Worm (Caenorhabditis elegans) whole organism, dauer: ENCODE results near the gene lec-3.

Experiments
- unc-62 ChIP-seq: sonication (generic microtip); optimal IDR thresholded peaks from 2 replicates; lab custom pipeline; 2017; ENCODE audit warnings: missing biosample characterization, missing genetic modification reagents, missing genetic modification characterization

The lec-3 gene

DNA sequence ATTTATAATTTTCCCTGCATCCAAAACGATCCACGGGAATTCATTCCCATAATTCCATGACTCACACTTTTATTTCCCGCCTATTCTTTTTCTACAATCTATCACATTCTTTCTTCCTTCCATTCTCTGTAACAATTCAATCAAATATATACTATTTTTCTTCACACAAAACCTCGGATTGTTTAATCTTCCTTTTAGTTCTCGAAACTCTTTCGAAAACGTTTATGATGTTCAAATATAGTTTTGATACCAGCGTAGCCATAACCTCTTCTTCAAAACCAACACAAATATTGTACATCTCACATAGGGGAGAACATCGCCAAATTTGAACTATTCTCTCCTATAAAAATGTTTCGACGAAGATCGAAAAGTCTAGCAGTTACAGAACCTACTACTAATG is at the start of gene lec-3:
TSS of gene lec-3 (plus strand) at position 301 of the 400 bp plus-strand sequence.
- no peak for TF ChIP-seq unc-62

DNA sequence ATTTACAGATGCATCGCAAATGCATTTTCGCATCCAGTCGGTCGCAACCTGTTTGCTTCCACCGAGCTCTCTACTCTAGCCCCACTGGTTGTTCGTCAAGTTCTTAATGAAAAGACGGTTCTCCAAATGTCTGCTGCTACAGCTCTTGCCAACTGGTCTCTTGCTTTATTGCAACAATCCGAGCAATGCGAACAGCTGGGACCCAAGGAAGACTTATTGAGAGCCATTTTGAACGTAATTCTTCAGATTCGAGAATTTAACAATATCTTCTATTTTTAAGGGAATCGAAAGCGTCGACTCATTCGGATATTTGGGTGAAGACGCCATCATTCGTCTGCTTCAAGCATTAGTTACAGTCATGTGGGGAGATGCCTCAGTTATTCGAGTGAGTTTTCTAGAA is 47.7 kb upstream of the lec-3 start:
- no peak for TF ChIP-seq unc-62

DNA sequence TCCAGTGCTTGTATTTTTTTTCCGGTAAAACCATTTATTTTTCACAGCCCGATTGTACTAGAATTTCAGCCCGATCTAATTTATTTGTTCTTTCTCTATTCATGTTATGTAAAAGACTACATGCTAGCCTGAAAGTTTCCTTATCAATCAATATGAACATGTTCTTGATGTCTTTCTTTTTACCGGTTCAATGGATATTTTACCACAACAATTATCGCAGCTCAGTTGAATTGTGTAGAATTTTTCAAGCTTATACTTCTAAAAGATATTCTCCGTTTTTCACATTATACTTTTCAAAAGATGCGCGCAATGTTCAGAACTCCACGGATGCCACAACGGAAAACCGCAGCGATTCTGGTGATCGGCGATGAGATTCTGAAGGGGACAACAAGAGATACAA is 47.1 kb upstream of the lec-3 start, which contains the start of gene flad-1:
TSS of gene flad-1 (plus strand) at position 301 of the 400 bp plus-strand sequence.
- no peak for TF ChIP-seq unc-62

DNA sequence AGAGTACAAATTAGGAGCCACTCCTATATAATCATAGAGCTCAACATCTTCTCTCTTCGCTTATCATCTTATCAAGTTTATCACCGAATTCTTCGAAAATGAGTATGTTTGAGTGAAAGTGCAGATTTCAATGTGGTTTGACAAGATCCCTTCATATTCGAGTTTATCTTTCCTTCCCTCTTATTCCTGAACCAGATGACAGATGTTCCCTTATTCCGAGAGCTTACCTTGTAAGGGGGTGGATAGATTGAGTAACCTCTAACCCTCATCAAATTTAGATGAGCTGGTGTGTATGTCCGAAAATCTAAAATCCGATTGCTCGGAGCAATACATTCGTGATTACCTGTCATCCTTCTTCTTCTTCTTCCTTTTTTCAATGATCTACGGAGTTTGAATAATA is 42.2 kb upstream of the lec-3 start:
- TF ChIP-seq unc-62 = no peak

DNA sequence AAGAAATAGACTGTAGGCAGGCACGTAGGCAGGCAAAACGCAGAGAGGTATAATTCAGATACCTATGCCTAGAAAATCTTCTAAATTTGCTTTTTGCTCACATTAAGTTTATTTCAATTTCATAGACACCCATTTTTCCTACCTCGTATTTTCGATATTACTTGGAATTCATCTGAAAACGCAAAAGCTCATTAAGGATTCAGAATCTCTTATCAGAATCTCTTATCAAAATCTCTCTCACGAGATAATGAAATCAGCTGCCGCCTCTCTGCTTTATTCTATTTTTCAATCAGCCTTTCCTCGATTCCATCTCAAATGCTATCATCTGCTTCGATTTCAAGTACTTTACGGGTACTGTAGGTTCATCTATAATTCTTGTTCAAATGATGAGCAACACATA is 39.1 kb upstream of the lec-3 start:
- TF ChIP-seq unc-62 = no peak

DNA sequence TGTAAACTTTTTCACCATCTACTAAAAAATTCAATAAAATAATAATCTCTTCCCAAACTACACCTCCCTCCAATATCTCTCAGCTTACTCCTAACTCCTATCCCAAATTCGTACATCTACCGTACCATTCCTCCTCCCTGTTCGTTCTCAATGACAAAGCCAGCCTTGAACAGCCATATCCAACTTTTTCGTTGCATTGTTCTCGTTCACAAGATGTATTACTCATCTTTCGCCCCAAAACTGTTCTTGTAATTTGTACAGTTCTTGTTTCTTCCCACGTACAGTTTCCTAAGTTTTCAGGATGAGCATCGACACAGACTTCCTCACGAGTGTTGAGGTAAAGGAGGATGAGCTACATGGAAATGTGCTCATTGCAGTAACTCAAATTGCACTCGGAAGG is 36.0 kb upstream of the lec-3 start, which contains the start of gene egl-43:
TSS of gene egl-43 (plus strand) at position 301 of the 400 bp plus-strand sequence.
- TF ChIP-seq unc-62 = no peak

DNA sequence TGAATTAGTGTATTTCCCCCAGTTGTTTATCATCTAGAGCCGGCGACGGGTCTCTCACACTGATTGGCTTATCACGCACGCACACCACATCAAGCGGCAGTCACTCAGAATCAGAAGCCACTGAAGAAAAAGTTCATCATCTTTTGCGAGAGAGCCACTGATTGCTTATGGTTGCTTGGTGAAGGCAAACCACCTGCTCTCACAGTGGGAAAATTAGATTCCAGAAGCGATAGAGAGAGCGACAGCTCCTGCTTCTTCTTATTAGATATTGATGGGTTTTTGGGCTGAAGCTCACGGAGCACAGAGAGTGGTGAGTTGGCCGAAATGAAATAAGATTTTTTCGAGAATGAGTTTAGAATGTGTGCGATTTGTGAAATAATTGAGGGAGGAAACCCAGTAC is 34.8 kb upstream of the lec-3 start:
- TF ChIP-seq unc-62 = no peak

DNA sequence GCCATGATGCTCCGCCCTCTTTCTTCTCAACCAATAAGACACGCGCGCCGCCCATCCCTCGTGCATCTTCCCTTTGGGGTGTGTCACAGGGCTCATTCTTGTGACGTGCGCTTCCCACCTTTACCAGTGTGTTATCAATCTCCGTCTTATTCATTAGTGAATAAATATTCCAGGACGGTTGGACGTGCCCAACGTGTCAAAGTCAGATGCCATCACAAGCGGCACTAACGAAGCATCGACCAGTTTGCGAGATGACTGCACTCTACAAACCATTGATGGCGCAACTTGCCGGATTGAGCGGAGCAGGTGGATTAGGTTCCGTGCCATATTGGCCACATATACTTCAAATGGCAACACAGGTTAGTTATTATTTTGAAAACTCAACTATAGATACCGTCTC is 30.8 kb upstream of the lec-3 start:
- no peak for TF ChIP-seq unc-62

DNA sequence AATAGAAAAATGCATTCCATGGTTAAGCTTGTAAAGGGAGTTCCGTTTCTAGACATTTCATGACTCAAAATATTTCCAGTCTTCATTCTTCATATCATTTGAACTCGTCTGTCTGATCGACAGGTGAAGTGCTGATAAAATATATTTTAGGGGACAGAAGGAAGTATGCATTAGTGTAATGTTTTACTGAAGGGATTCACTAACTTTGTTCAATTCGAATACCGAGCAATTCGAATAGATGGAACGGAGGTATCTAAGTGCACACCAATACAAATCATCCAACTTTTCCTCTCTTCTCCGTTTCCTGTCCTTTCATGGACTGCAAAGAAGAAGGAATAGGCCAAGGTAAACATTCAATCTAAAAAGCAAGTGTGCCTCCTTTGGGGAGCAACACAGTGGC is 27.1 kb upstream of the lec-3 start:
- no peak for TF ChIP-seq unc-62

DNA sequence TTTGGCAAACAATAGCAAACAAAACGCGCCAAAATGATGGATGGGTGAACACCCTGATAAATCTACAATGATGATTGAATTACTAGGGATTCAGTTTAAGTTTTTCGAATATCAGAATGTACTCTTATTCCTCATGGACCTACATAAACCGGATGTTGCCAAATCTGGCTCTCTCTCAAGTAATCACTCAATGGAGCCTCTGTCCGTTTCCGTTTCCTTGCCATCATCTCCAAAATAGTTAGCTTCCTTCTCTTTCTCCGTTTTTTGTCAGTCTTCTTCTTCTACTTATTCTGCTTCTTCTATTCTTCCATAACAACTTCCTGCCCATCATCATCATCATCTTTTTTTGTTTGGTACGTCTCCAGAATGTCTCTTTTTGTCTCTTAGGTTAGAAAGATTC is 25.6 kb upstream of the lec-3 start:
- TF ChIP-seq unc-62 = no peak

DNA sequence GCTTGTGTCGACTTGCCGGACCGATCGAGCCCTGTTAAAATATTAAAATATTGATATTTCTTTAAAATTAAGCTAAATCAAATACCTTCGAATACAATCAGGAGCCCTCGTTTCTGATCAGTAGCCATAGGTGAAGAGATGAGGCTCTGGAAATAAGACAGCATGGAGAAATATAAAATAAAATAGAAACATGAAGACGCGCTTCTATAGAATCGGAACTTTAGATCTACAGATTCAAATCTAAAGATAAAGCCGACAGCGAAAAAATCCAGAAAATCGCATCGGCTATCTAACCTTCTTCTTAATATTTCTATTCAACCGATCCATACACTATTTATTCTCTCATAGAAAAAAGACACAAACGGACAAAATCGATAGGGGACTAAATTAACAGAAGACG is 24.0 kb upstream of the lec-3 start, which contains the start of gene dtmk-1:
TSS of gene dtmk-1 (minus strand) at position 146 of the 400 bp plus-strand sequence.
- TF ChIP-seq unc-62 = no peak

DNA sequence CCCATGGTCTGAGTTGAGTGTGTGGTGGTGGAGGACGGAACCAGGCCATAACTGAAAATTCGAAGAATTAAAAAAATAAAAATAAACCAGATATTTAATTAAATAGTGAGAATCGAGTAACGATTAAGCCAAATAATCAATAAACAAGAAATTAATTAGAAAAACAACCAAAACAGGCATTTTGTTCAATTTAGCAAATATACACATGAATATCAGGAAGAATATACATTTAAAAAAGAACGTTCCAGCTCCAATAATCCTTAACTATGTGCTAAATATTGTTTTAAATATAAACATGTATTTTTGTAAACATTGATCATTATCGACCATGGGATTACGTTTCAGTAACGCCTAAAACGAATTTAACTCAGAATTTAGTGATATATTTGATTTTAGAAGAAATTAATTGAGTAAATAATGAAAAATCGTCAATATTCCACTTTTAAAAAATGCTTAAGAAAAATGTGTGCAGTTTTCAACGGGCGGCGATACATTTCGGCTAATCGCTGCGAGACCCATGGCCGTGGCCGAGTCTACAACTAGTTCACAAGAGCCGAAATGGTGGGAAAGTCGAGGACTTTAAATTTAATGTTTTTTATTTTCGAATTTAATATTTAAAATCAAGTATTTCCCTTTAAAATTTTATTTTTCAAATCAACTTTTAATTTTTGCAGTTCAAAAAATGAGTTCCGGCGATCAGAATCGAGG is 22.8 kb upstream of the lec-3 start, which contains the start of the genes R53.4 and psf-1:
TSS of gene R53.4 (minus strand) at position 51 of the 708 bp plus-strand sequence.
TSS of gene psf-1 (plus strand) at position 675 of the 708 bp plus-strand sequence.
- no peak for TF ChIP-seq unc-62

DNA sequence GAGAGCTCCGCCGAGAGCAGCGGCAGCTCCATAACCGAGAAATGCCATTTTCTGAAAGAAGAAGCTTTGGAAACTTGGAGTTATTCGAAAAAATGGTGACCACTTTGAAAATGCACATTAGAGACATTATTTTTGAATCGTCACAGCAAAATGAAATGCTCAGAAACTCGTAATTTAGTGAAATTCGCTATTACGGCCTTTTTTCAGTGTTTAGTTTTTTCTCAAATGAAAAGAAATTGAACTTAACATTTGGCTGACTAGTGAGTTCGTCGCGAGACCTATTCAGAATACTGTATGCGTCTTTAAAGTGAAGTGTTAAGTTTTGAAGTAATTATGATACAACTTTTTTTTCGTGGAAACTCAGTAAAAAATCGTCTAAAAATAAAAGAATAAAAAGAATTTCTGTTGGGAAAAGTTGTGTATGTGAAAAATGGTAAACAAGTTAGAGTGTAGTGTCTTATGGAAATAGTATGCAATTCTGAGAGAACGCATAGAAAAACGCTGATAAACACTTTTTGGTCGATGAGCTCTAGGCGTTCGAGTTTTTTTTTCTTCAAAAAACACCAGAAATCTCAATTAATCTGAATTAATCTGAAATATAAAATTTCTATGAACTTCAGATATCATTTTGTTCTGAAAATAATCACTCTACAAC is 20.3 kb upstream of the lec-3 start, which contains the start of gene R53.5:
TSS of gene R53.5 (minus strand) at position 51 of the 655 bp plus-strand sequence.
- no peak for TF ChIP-seq unc-62

DNA sequence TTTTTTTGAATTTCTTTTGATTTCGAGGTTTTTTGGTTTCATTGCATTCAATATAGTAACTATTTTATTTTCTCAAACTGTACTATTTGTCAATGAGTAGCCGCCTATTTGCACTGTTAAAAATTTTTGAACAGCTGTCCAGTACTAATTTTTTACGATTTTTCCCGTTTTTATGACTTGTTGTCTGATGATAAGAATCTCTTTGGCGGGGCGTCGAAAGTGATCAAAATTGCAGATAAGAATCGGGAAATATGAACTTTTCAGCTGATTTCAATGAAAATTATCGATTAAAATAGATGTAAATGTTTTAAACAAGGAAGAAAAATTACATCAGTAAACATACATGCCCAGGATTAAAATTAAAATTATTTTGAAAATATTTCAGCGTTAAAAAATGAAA is 16.7 kb upstream of the lec-3 start:
- no peak for TF ChIP-seq unc-62

DNA sequence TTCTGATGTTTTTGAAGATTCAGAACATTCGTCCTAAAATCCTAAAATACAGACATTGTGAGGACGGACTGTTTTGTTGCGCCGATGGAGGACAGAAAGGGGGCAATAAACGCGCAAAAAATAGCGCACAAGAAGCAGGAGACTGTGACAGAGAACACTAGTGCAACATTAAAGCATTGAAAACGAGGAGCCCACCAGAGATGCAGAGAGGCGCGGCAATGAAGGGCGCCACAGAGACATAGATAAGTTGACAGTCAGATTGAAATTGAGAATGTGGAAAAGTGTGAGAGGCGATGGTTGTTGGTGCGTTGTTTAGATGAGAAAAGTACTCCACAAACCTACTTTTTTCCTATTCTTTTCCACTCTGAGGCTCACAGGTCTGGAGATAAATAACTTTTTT is 15.9 kb upstream of the lec-3 start, which contains the start of gene aakg-5:
TSS of gene aakg-5 (minus strand) at position 159 of the 400 bp plus-strand sequence.
- no peak for TF ChIP-seq unc-62

DNA sequence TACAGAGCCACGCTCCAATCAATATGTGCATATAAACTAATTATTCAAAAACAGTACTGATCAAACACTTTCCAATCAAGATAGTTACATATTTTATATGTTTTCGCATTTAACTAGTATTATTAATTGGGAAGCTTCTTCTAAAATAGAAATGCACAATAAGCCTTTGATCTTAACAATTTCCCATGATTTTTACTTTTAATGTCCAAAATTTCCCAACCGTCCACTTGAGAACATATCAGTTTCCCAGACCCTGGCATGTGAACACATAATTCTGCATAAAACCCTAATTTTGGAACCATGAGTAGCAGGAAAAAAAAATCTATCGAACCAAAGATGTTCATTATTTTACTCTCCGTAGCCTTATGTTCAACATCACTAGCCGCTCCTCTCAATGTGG is 14.5 kb upstream of the lec-3 start, which contains the start of gene R53.8:
TSS of gene R53.8 (plus strand) at position 301 of the 400 bp plus-strand sequence.
- no peak for TF ChIP-seq unc-62

DNA sequence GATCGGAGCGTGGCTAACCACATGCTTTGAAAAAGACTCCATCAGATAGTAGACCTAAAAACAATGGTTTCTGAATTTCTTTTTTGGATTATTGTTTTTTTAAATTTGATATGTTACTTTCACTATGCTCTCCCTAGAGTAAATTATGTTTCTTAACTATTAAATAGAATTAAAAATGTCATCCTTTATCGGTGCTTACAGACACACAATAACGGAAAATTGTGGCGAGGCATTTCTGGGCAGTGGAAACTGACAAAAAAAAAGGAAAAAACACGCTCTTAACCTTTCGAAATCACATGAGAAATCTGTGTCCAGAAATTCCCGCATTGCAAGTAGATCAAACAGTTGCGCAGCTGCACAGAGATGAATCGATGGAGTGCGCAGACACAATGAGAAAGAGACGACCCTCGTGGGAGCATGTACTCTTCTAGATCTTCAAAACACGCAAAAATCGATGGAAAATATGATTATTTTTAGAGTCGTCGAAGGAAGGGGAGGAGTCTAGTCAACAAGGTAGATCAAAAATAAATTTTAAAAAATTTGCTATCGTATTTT is 10.8 kb upstream of the lec-3 start, which contains the start of gene ZK892.6:
TSS of gene ZK892.6 (minus strand) at position 51 of the 555 bp plus-strand sequence.
- TF ChIP-seq unc-62 = no peak
